Worm (Caenorhabditis elegans) whole organism, young adult: ENCODE results near the gene T06E8.2.

Experiments used
- B0019.2 ChIP-seq: fragments of 200-800 bp; sonication (Bioruptor generic); conservative IDR thresholded peaks from 2 replicates; pipeline ENCODE4 v1.3.6; 2022; ENCODE audit warnings: missing genetic modification reagents, missing genetic modification characterization, missing compliant biosample characterization
- B0261.1 ChIP-seq: sonication (generic microtip); optimal IDR thresholded peaks from 2 replicates; lab custom pipeline; 2016; ENCODE audit warnings: mild to moderate bottlenecking, missing genetic modification characterization, moderate library complexity, missing compliant biosample characterization
- C06A6.2 ChIP-seq: fragments of 200-800 bp; sonication (Bioruptor generic); conservative IDR thresholded peaks from 2 replicates; pipeline ENCODE4 v1.3.6; 2022; ENCODE audit warnings: missing genetic modification characterization, missing compliant biosample characterization
- F22D6.2 ChIP-seq: sonication (generic microtip); optimal IDR thresholded peaks from 2 replicates; lab custom pipeline; 2016; ENCODE audit warnings: mild to moderate bottlenecking, missing genetic modification characterization, missing compliant biosample characterization
- F52B5.7 ChIP-seq: sonication (generic microtip); optimal IDR thresholded peaks from 2 replicates; lab custom pipeline; 2016; ENCODE audit warnings: mild to moderate bottlenecking, missing genetic modification characterization, missing compliant biosample characterization
- F57C9.4 ChIP-seq: sonication (generic microtip); optimal IDR thresholded peaks from 2 replicates; lab custom pipeline; 2017; ENCODE audit warnings: mild to moderate bottlenecking, missing genetic modification characterization, missing compliant biosample characterization
- K12H6.12 ChIP-seq: fragments of 200-800 bp; sonication (Bioruptor generic); optimal IDR thresholded peaks from 2 replicates; lab custom pipeline; 2018; ENCODE audit warnings: mild to moderate bottlenecking, missing genetic modification characterization, missing compliant biosample characterization
- T07F8.4 ChIP-seq: sonication (generic microtip); optimal IDR thresholded peaks from 2 replicates; lab custom pipeline; 2016; ENCODE audit warnings: mild to moderate bottlenecking, missing genetic modification characterization, moderate library complexity, missing compliant biosample characterization
- T26A5.8 ChIP-seq: sonication (generic microtip); optimal IDR thresholded peaks from 2 replicates; lab custom pipeline; 2016; ENCODE audit warnings: missing genetic modification characterization, missing compliant biosample characterization
- Y67H2A.10 ChIP-seq: fragments of 200-800 bp; sonication (Bioruptor generic); conservative IDR thresholded peaks from 2 replicates; pipeline ENCODE4 v1.3.6; 2022; ENCODE audit warnings: missing genetic modification reagents, missing genetic modification characterization, missing compliant biosample characterization
- Y79H2A.3 ChIP-seq: fragments of 200-800 bp; sonication (Bioruptor generic); conservative IDR thresholded peaks from 2 replicates; pipeline ENCODE4 v1.3.6; 2022; ENCODE audit warnings: missing genetic modification reagents, missing genetic modification characterization, missing compliant biosample characterization
- bed-2 ChIP-seq: fragments of 200-800 bp; sonication (Bioruptor generic); IDR thresholded peaks from 2 replicates; pipeline ENCODE4 v1.3.6; 2022; ENCODE audit warnings: missing genetic modification reagents, missing genetic modification characterization, missing compliant biosample characterization
- ccch-3 ChIP-seq: fragments of 200-800 bp; sonication (Bioruptor generic); optimal IDR thresholded peaks from 2 replicates; lab custom pipeline; 2018; ENCODE audit warnings: mild to moderate bottlenecking, missing genetic modification characterization, missing compliant biosample characterization
- cebp-1 ChIP-seq, 2 experiments: fragments of 200-800 bp in 1 of 2; sonication (Bioruptor generic) in 1 of 2; sonication (generic microtip) in 1 of 2; IDR thresholded peaks in 1 of 2; optimal IDR thresholded peaks in 1 of 2; 2 replicates each; pipeline versions ENCODE4 v1.3.6 to Lab custom; 2017 to 2022; ENCODE audit warnings: missing compliant biosample characterization in 2 of 2, missing genetic modification characterization in 2 of 2, mild to moderate bottlenecking in 1 of 2, missing genetic modification reagents in 1 of 2, moderate library complexity in 1 of 2
- cebp-2 ChIP-seq: fragments of 200-800 bp; sonication (Bioruptor generic); IDR thresholded peaks from 2 replicates; pipeline ENCODE4 v1.3.6; 2022; ENCODE audit warnings: missing genetic modification characterization, missing compliant biosample characterization
- ceh-27 ChIP-seq: fragments of 200-800 bp; sonication (Bioruptor generic); optimal IDR thresholded peaks from 2 replicates; lab custom pipeline; 2018; ENCODE audit warnings: mild to moderate bottlenecking, missing genetic modification characterization, moderate library complexity, missing compliant biosample characterization
- ceh-79 ChIP-seq: sonication (generic microtip); optimal IDR thresholded peaks from 2 replicates; lab custom pipeline; 2017; ENCODE audit warnings: mild to moderate bottlenecking, missing genetic modification characterization, missing compliant biosample characterization
- dox-1 ChIP-seq: fragments of 200-800 bp; sonication (Bioruptor generic); IDR thresholded peaks from 2 replicates; pipeline ENCODE4 v1.3.6; 2022; ENCODE audit warnings: missing genetic modification reagents, missing genetic modification characterization, missing compliant biosample characterization
- dpff-1 ChIP-seq: sonication (generic microtip); optimal IDR thresholded peaks from 2 replicates; lab custom pipeline; 2017; ENCODE audit warnings: mild to moderate bottlenecking, missing genetic modification characterization, missing compliant biosample characterization
- efl-1 ChIP-seq: fragments of 150-350 bp; optimal IDR thresholded peaks from 2 replicates; lab custom pipeline; 2014; ENCODE audit warnings: missing biosample characterization, missing genetic modification reagents, missing genetic modification characterization
- egrh-3 ChIP-seq: fragments of 200-800 bp; sonication (Bioruptor generic); IDR thresholded peaks from 2 replicates; pipeline ENCODE4 v1.3.6; 2022; ENCODE audit warnings: missing genetic modification reagents, missing genetic modification characterization, missing compliant biosample characterization
- ekl-4 ChIP-seq: fragments of 200-800 bp; sonication (Bioruptor generic); IDR thresholded peaks from 2 replicates; pipeline ENCODE4 v1.3.6; 2022; ENCODE audit warnings: missing genetic modification reagents, missing genetic modification characterization, missing compliant biosample characterization
- hmg-1.2 ChIP-seq: fragments of 200-800 bp; sonication (Bioruptor generic); IDR thresholded peaks from 2 replicates; pipeline ENCODE4 v1.3.6; 2022; ENCODE audit warnings: missing genetic modification reagents, missing genetic modification characterization, missing compliant biosample characterization
- lin-35 ChIP-seq, 3 experiments: fragments of 150-350 bp in 2 of 3; sonication (generic microtip) in 1 of 3; optimal IDR thresholded peaks; 2 replicates each; lab custom pipeline; 2014 to 2018; ENCODE audit warnings: missing biosample characterization in 3 of 3, missing genetic modification characterization in 3 of 3, missing genetic modification reagents in 3 of 3
- lin-40 ChIP-seq: sonication (generic microtip); optimal IDR thresholded peaks from 2 replicates; lab custom pipeline; 2016; ENCODE audit warnings: missing genetic modification characterization, mild to moderate bottlenecking, missing compliant biosample characterization, missing genotype, missing genetic modification reagents
- lin-54 ChIP-seq: fragments of 200-800 bp; sonication (Bioruptor generic); optimal IDR thresholded peaks from 2 replicates; lab custom pipeline; 2018; ENCODE audit warnings: mild to moderate bottlenecking, missing genetic modification characterization, missing compliant biosample characterization
- mcd-1 ChIP-seq: fragments of 200-800 bp; sonication (Bioruptor generic); IDR thresholded peaks from 2 replicates; pipeline ENCODE4 v1.3.6; 2022; ENCODE audit warnings: missing genetic modification reagents, missing genetic modification characterization, missing compliant biosample characterization
- mel-28 ChIP-seq: sonication (generic microtip); optimal IDR thresholded peaks from 2 replicates; lab custom pipeline; 2016; ENCODE audit warnings: borderline replicate concordance, mild to moderate bottlenecking, missing genetic modification characterization, missing compliant biosample characterization
- pbrm-1 ChIP-seq: fragments of 200-800 bp; sonication (Bioruptor generic); IDR thresholded peaks from 2 replicates; pipeline ENCODE4 v1.3.6; 2022; ENCODE audit warnings: missing genetic modification reagents, missing genetic modification characterization, missing compliant biosample characterization
- pha-4 ChIP-seq: fragments of 150-350 bp; sonication (generic microtip); optimal IDR thresholded peaks from 2 replicates; lab custom pipeline; 2014; ENCODE audit warnings: missing biosample characterization, missing genetic modification reagents, missing genetic modification characterization
- snpc-4 ChIP-seq, 5 experiments: fragments of 150-350 bp in 1 of 5; sonication (generic microtip) in 4 of 5; optimal IDR thresholded peaks; 2 replicates each; lab custom pipeline; 2014 to 2018; ENCODE audit warnings: missing genetic modification characterization in 5 of 5, missing biosample characterization in 3 of 5, antibody characterized with exemption in 2 of 5, mild to moderate bottlenecking in 2 of 5, missing compliant biosample characterization in 2 of 5, missing genotype in 2 of 5, moderate library complexity in 2 of 5, missing genetic modification reagents in 1 of 5
- sptf-2 ChIP-seq: fragments of 200-800 bp; sonication (Bioruptor generic); optimal IDR thresholded peaks from 2 replicates; lab custom pipeline; 2018; ENCODE audit warnings: mild to moderate bottlenecking, missing genetic modification characterization, missing compliant biosample characterization
- tbp1 ChIP-seq: fragments of 200-800 bp; sonication (Bioruptor generic); optimal IDR thresholded peaks from 2 replicates; lab custom pipeline; 2018; ENCODE audit warnings: mild to moderate bottlenecking, missing genetic modification characterization, missing compliant biosample characterization
- unc-62 ChIP-seq: fragments of 150-350 bp; optimal IDR thresholded peaks from 2 replicates; lab custom pipeline; 2014; ENCODE audit warnings: missing biosample characterization, missing genetic modification reagents, missing genetic modification characterization
- xnd-1 ChIP-seq: sonication (generic microtip); optimal IDR thresholded peaks from 2 replicates; lab custom pipeline; 2016; ENCODE audit warnings: missing genotype, missing genetic modification reagents, missing genetic modification characterization, missing compliant biosample characterization
- zfh-2 ChIP-seq: fragments of 200-800 bp; sonication (Bioruptor generic); conservative IDR thresholded peaks from 2 replicates; pipeline ENCODE4 v1.3.6; 2022; ENCODE audit warnings: missing genetic modification reagents, missing genetic modification characterization, missing compliant biosample characterization
- zim-3 ChIP-seq: sonication (generic microtip); optimal IDR thresholded peaks from 2 replicates; lab custom pipeline; 2017; ENCODE audit warnings: mild to moderate bottlenecking, missing genetic modification characterization, moderate library complexity, missing compliant biosample characterization
- ztf-3 ChIP-seq: fragments of 200-800 bp; sonication (Bioruptor generic); optimal IDR thresholded peaks from 2 replicates; lab custom pipeline; 2018; ENCODE audit warnings: mild to moderate bottlenecking, missing genetic modification characterization, missing compliant biosample characterization

The T06E8.2 gene

DNA sequence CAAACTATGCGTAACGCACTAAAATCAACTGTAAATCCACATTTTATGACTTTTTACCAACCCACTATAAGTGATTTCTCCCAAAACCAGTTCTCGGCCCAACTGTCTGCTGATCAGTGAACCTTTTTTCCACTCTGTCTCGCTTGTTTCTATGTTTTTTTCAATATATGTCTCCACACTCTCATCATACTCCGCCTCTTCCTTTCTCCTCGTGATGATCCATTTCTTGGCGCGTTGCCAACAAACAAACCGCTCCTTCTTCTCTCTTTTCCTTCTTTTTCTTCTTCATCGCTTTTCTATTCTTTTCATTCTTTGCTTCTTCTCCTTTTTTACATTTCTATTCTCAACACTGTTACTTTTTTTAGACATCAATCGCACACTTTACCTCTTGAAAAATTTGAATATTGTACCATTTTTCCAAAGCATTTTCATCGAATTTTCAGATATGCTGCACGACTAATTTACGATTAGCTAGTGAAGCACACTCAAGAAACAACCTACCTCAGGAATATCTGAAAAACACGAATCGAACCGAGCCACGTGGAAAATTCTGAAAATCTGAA, 7.1 kb upstream of the T06E8.2 start, which contains the start of gene T06E8.8 (continued):
- TF ChIP-seq egrh-3 (peak; percentile 25; the same call in 1 of the 2 replicates), mcd-1 (peak; percentile 28; the same call in 1 of the 2 replicates), F22D6.2 (tag; lab: Kevin White, UChicago) (no peak), ekl-4 (no peak), F52B5.7 (tag; lab: Kevin White, UChicago) (no peak), B0019.2 (GFP tag; lab: Robert Waterston, UW) (no peak), sptf-2 (GFP tag; lab: Kevin White, UChicago) (no peak), cebp-1 (GFP tag; IDR thresholded peaks at IDR 0.05; lab: Robert Waterston, UW) (no peak), cebp-1 (tag; optimal IDR thresholded peaks at IDR 0.05; lab: Kevin White, UChicago) (peak; percentile 42), C06A6.2 (peak; percentile 61; the same call in 1 of the 2 replicates), T26A5.8 (tag; lab: Kevin White, UChicago) (no peak), snpc-4 (GFP tag; optimal IDR thresholded peaks at IDR 0.05; lab: Kevin White, UChicago) (no peak), snpc-4 (tag; optimal IDR thresholded peaks at IDR 0.05; lab: Kevin White, UChicago) (no peak), ccch-3 (GFP tag; lab: Kevin White, UChicago) (no peak), ztf-3 (GFP tag; lab: Kevin White, UChicago) (no peak), efl-1 (GFP tag; lab: Kevin White, UChicago) (no peak), mel-28 (tag; lab: Kevin White, UChicago) (no peak), lin-35 (GFP tag; optimal IDR thresholded peaks at IDR 0.05; lab: Kevin White, UChicago) (peak in 1 of 3 experiments; percentile 25), bed-2 (no peak), hmg-1.2 (GFP tag; lab: Robert Waterston, UW) (peak; percentile 41; the same call in 1 of the 2 replicates), cebp-2 (GFP tag; lab: Robert Waterston, UW) (no peak), lin-40 (tag; lab: Kevin White, UChicago) (peak; percentile 77), Y79H2A.3 (GFP tag; lab: Robert Waterston, UW) (no peak), Y67H2A.10 (GFP tag; lab: Robert Waterston, UW) (no peak), B0261.1 (tag; lab: Kevin White, UChicago) (no peak)

DNA sequence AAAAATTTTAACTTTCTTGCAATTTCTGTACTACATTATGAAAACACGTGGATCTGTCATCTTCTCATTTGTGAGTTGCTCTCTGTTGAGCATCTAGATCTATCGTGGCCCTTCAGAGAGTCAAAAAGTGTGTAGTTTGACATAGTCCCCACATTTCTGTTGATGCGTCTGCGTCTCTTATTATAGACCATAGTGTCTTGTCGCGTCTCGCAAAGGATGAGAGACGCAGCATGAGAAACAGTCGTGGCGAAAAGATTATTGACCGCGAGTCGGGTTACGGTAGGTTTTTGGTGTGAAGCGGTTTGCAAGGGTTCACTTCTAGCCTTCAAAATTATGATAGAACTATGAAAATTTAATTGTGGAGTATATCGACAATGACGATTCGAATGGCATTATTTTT, 6.0 kb upstream of the T06E8.2 start:
- no peak for TF ChIP-seq zfh-2
- peak; percentile 14 for TF ChIP-seq pha-4 (tag; lab: Kevin White, UChicago)
- TF ChIP-seq zim-3 (tag; lab: Kevin White, UChicago), result no peak
- TF ChIP-seq T07F8.4, result no peak
- peak; percentile 6 for TF ChIP-seq unc-62 (GFP tag; lab: Kevin White, UChicago)
- peak; percentile 5 for TF ChIP-seq lin-54 (GFP tag; lab: Kevin White, UChicago)
- TF ChIP-seq dox-1 (GFP tag; lab: Robert Waterston, UW), result peak; percentile 36; the same call in 1 of the 2 replicates
- TF ChIP-seq dpff-1, result no peak
- TF ChIP-seq mcd-1, result peak; percentile 35; the same call in 1 of the 2 replicates
- peak; percentile 21 for TF ChIP-seq tbp1 (GFP tag; lab: Kevin White, UChicago)
- no peak for TF ChIP-seq xnd-1 (tag; lab: Kevin White, UChicago)
- TF ChIP-seq pbrm-1 (GFP tag; lab: Robert Waterston, UW), result peak; percentile 55
- TF ChIP-seq ceh-79 (tag; lab: Kevin White, UChicago), result no peak
- TF ChIP-seq ceh-27, result peak; percentile 23
- TF ChIP-seq cebp-1 (GFP tag; IDR thresholded peaks at IDR 0.05; lab: Robert Waterston, UW), result no peak
- TF ChIP-seq cebp-1 (tag; optimal IDR thresholded peaks at IDR 0.05; lab: Kevin White, UChicago), result peak; percentile 50
- TF ChIP-seq K12H6.12, result peak; percentile 53
- peak; percentile 94 for TF ChIP-seq hmg-1.2 (GFP tag; lab: Robert Waterston, UW)
- TF ChIP-seq C06A6.2, result 0 out of 2 replicates have a peak, but pooled peaks have one; percentile 20
- no peak for TF ChIP-seq F57C9.4
- TF ChIP-seq, all 124 proteins: peak for 12
